Worm (Caenorhabditis elegans): ENCODE results near the gene lgc-23.

lgc-23 gene

DNA sequence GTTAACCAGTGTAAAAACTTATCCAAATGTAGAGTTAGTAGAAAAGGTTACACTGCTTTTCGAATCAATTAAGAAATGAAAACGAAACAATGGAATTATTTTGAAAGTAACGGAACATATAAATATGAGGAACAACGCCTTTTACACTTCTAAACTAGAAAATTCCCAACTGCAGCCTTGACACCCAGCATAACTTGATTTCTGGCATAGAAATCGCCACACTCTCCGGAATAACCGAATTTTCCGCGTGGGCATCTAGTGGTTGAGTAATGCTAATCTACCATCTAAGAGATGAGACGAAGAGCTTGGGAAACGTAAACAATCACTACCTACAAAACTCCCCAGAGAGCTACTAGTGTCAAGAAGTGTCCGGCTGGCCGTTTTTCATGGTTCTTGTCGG lies 16.2 kb downstream of the lgc-23 start:
- TF ChIP-seq elt-1 (tag; optimal IDR thresholded peaks at IDR 0.05) (peak; percentile 66), ama-1 (optimal IDR thresholded peaks at IDR 0.05) (no peak)

- peak; percentile 25 for TF ChIP-seq nfya-1 (tag; optimal IDR thresholded peaks at IDR 0.05; ENCODE audit: insufficient read depth)
- TF ChIP-seq nhr-67 (tag; optimal IDR thresholded peaks at IDR 0.05) = no peak
- peak; percentile 78 for TF ChIP-seq fkh-10 (GFP tag; optimal IDR thresholded peaks at IDR 0.05)
Observed at ce11 chrX:12082813-12083212, 17.8 kb downstream of the lgc-23 start.

ce11 chrX:12086297-12086696 lies 21.3 kb downstream of the lgc-23 start:
- no peak for TF ChIP-seq nhr-28 (tag; optimal IDR thresholded peaks at IDR 0.05)
- no peak for TF ChIP-seq elt-1 (tag; optimal IDR thresholded peaks at IDR 0.05)
- no peak for TF ChIP-seq egl-5 (tag; optimal IDR thresholded peaks at IDR 0.05)
- no peak for TF ChIP-seq nhr-67 (tag; optimal IDR thresholded peaks at IDR 0.05)
- TF ChIP-seq ceh-9 (tag; optimal IDR thresholded peaks at IDR 0.05) = no peak
- TF ChIP-seq sea-2 (GFP tag; optimal IDR thresholded peaks at IDR 0.05) = no peak
- TF ChIP-seq fkh-2 (tag; optimal IDR thresholded peaks at IDR 0.05) = no peak
- TF ChIP-seq ceh-28 (tag; optimal IDR thresholded peaks at IDR 0.05) = no peak
- no peak for TF ChIP-seq nfya-1 (tag; optimal IDR thresholded peaks at IDR 0.05; ENCODE audit: insufficient read depth)
- TF ChIP-seq unc-39 (tag; optimal IDR thresholded peaks at IDR 0.05) = no peak
- TF ChIP-seq nhr-237 (tag; optimal IDR thresholded peaks at IDR 0.05) = no peak
- no peak for TF ChIP-seq mml-1 (tag; optimal IDR thresholded peaks at IDR 0.05)
- no peak for TF ChIP-seq lin-15B (tag; optimal IDR thresholded peaks at IDR 0.05)
- TF ChIP-seq ZK546.5 (tag; optimal IDR thresholded peaks at IDR 0.05) = no peak
- no peak for TF ChIP-seq nhr-25 (tag; optimal IDR thresholded peaks at IDR 0.05)
- TF ChIP-seq mdl-1 (tag; optimal IDR thresholded peaks at IDR 0.05) = no peak
- TF ChIP-seq unc-62 (GFP tag; optimal IDR thresholded peaks at IDR 0.05) = no peak
- TF ChIP-seq zag-1 (tag; optimal IDR thresholded peaks at IDR 0.05) = no peak

DNA sequence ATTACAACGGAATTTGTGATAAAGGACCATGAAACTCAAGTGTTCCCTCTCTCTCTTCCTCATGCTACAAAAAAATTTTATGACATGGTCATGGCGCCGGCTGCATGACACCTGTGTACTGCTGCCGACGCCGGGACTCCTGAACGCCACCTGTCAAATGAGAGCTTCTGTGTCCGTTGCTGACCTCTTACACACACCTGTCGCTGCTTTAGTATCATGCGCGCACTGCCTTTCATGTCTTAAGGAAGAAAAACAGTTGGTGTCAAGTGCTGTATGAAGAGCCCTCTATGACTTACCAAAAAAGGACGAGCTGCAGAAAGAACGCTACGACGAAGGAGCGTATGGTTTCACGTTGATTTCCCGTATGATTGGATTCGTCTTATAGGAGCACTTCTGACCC lies 27.6 kb downstream of the lgc-23 start:
- no peak for TF ChIP-seq hmg-11 (tag; optimal IDR thresholded peaks at IDR 0.05)
- no peak for TF ChIP-seq lsy-12 (tag; optimal IDR thresholded peaks at IDR 0.05)
- no peak for TF ChIP-seq nhr-12 (tag; optimal IDR thresholded peaks at IDR 0.05)
- no peak for TF ChIP-seq mml-1 (tag; optimal IDR thresholded peaks at IDR 0.05)
- TF ChIP-seq nhr-25 (tag; optimal IDR thresholded peaks at IDR 0.05) = no peak
- no peak for TF ChIP-seq aly-2 (tag; optimal IDR thresholded peaks at IDR 0.05)
- no peak for TF ChIP-seq lin-39 (tag; optimal IDR thresholded peaks at IDR 0.05)
- no peak for TF ChIP-seq eor-1 (tag; optimal IDR thresholded peaks at IDR 0.05)
- TF ChIP-seq nhr-11 (tag; optimal IDR thresholded peaks at IDR 0.05) = no peak
- no peak for TF ChIP-seq fkh-2 (tag; optimal IDR thresholded peaks at IDR 0.05)
- no peak for TF ChIP-seq nfya-1 (tag; optimal IDR thresholded peaks at IDR 0.05; ENCODE audit: insufficient read depth)
- no peak for TF ChIP-seq nhr-77 (tag; optimal IDR thresholded peaks at IDR 0.05)
- no peak for TF ChIP-seq ama-1 (optimal IDR thresholded peaks at IDR 0.05)
- TF ChIP-seq zag-1 (tag; optimal IDR thresholded peaks at IDR 0.05) = no peak
- TF ChIP-seq nhr-67 (tag; optimal IDR thresholded peaks at IDR 0.05) = no peak
- TF ChIP-seq elt-2 (tag; optimal IDR thresholded peaks at IDR 0.05) = no peak
- no peak for TF ChIP-seq nhr-237 (tag; optimal IDR thresholded peaks at IDR 0.05)
- TF ChIP-seq ceh-82 (tag; optimal IDR thresholded peaks at IDR 0.05) = no peak

DNA sequence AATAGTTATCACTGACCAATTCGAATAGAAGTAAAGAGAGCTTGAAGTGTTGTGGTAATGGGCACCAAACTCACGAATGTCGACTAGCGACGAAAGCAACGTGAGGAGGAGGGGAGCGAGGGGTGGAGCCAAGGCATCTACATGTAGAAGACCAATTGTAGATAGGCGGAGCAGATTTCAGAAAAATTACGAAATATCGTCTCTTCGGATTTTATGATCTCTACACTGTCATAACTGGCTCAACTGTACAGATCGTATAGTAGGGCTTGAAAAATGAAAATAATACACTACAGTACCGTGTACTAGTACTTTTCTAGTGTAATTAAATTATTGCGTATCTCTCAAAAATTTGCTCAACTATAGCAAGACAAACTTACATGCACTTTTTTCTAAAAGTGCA lies 28.0 kb downstream of the lgc-23 start, which contains the start of gene W03G11.4:
TSS of gene W03G11.4 (minus strand) at position 101 of the 400 bp plus-strand sequence.
- TF ChIP-seq R02D3.7 (tag; optimal IDR thresholded peaks at IDR 0.05) (no peak), aly-2 (tag; optimal IDR thresholded peaks at IDR 0.05) (no peak), daf-12 (tag; optimal IDR thresholded peaks at IDR 0.05) (no peak)

ce11 chrX:12093992-12094391 lies 29.0 kb downstream of the lgc-23 start:
- TF ChIP-seq ceh-9 (tag; optimal IDR thresholded peaks at IDR 0.05) (no peak), aly-2 (tag; optimal IDR thresholded peaks at IDR 0.05) (no peak), pqm-1 (tag; optimal IDR thresholded peaks at IDR 0.05) (no peak), lsy-12 (tag; optimal IDR thresholded peaks at IDR 0.05) (no peak), nhr-77 (tag; optimal IDR thresholded peaks at IDR 0.05) (no peak), nhr-237 (tag; optimal IDR thresholded peaks at IDR 0.05) (no peak), nhr-25 (tag; optimal IDR thresholded peaks at IDR 0.05) (no peak), mml-1 (tag; optimal IDR thresholded peaks at IDR 0.05) (no peak), R02D3.7 (tag; optimal IDR thresholded peaks at IDR 0.05) (no peak), zag-1 (tag; optimal IDR thresholded peaks at IDR 0.05) (no peak), unc-39 (tag; optimal IDR thresholded peaks at IDR 0.05) (no peak), fos-1 (tag; optimal IDR thresholded peaks at IDR 0.05) (no peak), ztf-11 (tag; optimal IDR thresholded peaks at IDR 0.05) (no peak), ceh-16 (tag; optimal IDR thresholded peaks at IDR 0.05) (no peak), fkh-10 (GFP tag; optimal IDR thresholded peaks at IDR 0.05) (no peak)

Data from whole organism, L3 larva.